3 worm cellular contexts compared by ENCODE assay signal in genomic region chrIII:2115322-2115721, ce11.
A peak's percentile ranks its signal among the peaks of the same experiment; 100 is the strongest.
TF ChIP-seq lines count a peak whose summit lies in the region.

No protein-coding gene starts in this region.

TF ChIP-seq in whole organism, L3 larva, 47 proteins besides CTCF, POLR2A, EP300 and RAD21:
- TF ChIP-seq sea-2 (GFP tag; optimal IDR thresholded peaks at IDR 0.05; lab: Kevin White, UChicago), result no peak
- no peak for TF ChIP-seq hmg-11 (tag; optimal IDR thresholded peaks at IDR 0.05; lab: Kevin White, UChicago)
- no peak for TF ChIP-seq fkh-2 (tag; optimal IDR thresholded peaks at IDR 0.05; lab: Kevin White, UChicago)
- TF ChIP-seq R02D3.7 (tag; optimal IDR thresholded peaks at IDR 0.05; lab: Kevin White, UChicago), result no peak
- peak; percentile 54 for TF ChIP-seq ceh-28 (tag; optimal IDR thresholded peaks at IDR 0.05; lab: Kevin White, UChicago)

TF ChIP-seq in whole organism, L4 larva, 104 proteins besides CTCF, POLR2A, EP300 and RAD21:
- TF ChIP-seq nhr-76 (tag; optimal IDR thresholded peaks at IDR 0.05; lab: Kevin White, UChicago) (no peak), ceh-28 (tag; optimal IDR thresholded peaks at IDR 0.05; lab: Kevin White, UChicago) (peak; percentile 51)

TF ChIP-seq in whole organism, midembryonic, 9 proteins besides CTCF, POLR2A, EP300 and RAD21:
- TF ChIP-seq T22C8.4 (GFP tag; IDR thresholded peaks at IDR 0.05; lab: Robert Waterston, UW) (peak; percentile 61), flt-1 (GFP tag; IDR thresholded peaks at IDR 0.05; lab: Robert Waterston, UW) (no peak), tab-1 (GFP tag; IDR thresholded peaks at IDR 0.05; lab: Robert Waterston, UW) (no peak), klf-2 (GFP tag; conservative IDR thresholded peaks at IDR 0.05; lab: Robert Waterston, UW) (no peak)

Comparison
In these comparisons a context has a peak if more than half of its experiments do, and no peak if none do; other contexts are left out.
1. Of the 28 proteins assayed by ChIP-seq in both whole organism, L4 larva and whole organism, L3 larva: peak only in whole organism, L4 larva: none; only in whole organism, L3 larva: none; in both: ceh-28; in neither: 27.